Fruit fly (Drosophila melanogaster) whole organism, embryonic: ENCODE measurements around the gene CG42536.

Experiments
- CG10431 ChIP-seq: fragments of 200-800 bp; sonication (Bioruptor generic); optimal IDR thresholded peaks from 3 replicates; lab custom pipeline; 2018; ENCODE audit warnings: missing biosample characterization, mild to moderate bottlenecking, missing genetic modification characterization
- CG10979 ChIP-seq: fragments of 200-800 bp; sonication (Bioruptor generic); optimal IDR thresholded peaks from 2 replicates; lab custom pipeline; 2018; ENCODE audit warnings: missing biosample characterization, mild to moderate bottlenecking, missing genetic modification characterization, moderate library complexity
- CG12744 ChIP-seq: fragments of 200-800 bp; sonication (Bioruptor generic); optimal IDR thresholded peaks from 2 replicates; lab custom pipeline; 2016; ENCODE audit warnings: missing biosample characterization, missing genetic modification characterization
- CG13624 ChIP-seq: fragments of 200-800 bp; sonication (Bioruptor generic); optimal IDR thresholded peaks from 2 replicates; lab custom pipeline; 2016; ENCODE audit warnings: missing biosample characterization, missing genetic modification characterization
- CG14667 ChIP-seq: fragments of 200-800 bp; sonication (Bioruptor generic); IDR thresholded peaks from 2 replicates; pipeline ENCODE4 v1.3.6; 2022; ENCODE audit warnings: missing biosample characterization, missing genetic modification characterization
- CG15696 ChIP-seq: fragments of 200-800 bp; sonication (Bioruptor generic); optimal IDR thresholded peaks from 2 replicates; lab custom pipeline; 2019; ENCODE audit warnings: missing biosample characterization, mild to moderate bottlenecking, missing genetic modification characterization, moderate library complexity
- CG17359 ChIP-seq: fragments of 200-800 bp; sonication (Bioruptor generic); optimal IDR thresholded peaks from 3 replicates; lab custom pipeline; 2018; ENCODE audit warnings: missing biosample characterization, mild to moderate bottlenecking, missing genetic modification characterization, moderate library complexity
- CG17361 ChIP-seq: fragments of 200-800 bp; sonication (Bioruptor generic); IDR thresholded peaks from 3 replicates; pipeline ENCODE4 v1.3.6; 2022; ENCODE audit warnings: missing biosample characterization, missing genetic modification characterization
- CG2202 ChIP-seq: fragments of 200-800 bp; sonication (Bioruptor generic); optimal IDR thresholded peaks from 2 replicates; lab custom pipeline; 2018; ENCODE audit warnings: missing biosample characterization, mild to moderate bottlenecking, missing genetic modification characterization
- CG3281 ChIP-seq: fragments of 200-800 bp; sonication (Bioruptor generic); optimal IDR thresholded peaks from 3 replicates; lab custom pipeline; 2017; ENCODE audit warnings: missing biosample characterization, mild to moderate bottlenecking, missing genetic modification characterization
- CG33213 ChIP-seq: fragments of 200-800 bp; sonication (Bioruptor generic); optimal IDR thresholded peaks from 3 replicates; lab custom pipeline; 2016; ENCODE audit warnings: missing biosample characterization, missing genetic modification characterization
- CG3995 ChIP-seq: fragments of 200-800 bp; sonication (Bioruptor generic); optimal IDR thresholded peaks from 3 replicates; lab custom pipeline; 2016; ENCODE audit warnings: missing biosample characterization, missing genetic modification characterization
- CG7963 ChIP-seq: fragments of 200-800 bp; sonication (Bioruptor generic); IDR thresholded peaks from 3 replicates; pipeline ENCODE4 v1.3.6; 2022; ENCODE audit warnings: missing biosample characterization, missing genetic modification characterization; ENCODE audit not compliant: partially characterized antibody
- CG8924 ChIP-seq: fragments of 200-800 bp; optimal IDR thresholded peaks from 3 replicates; lab custom pipeline; 2019; ENCODE audit warnings: missing biosample characterization, mild to moderate bottlenecking, missing genetic modification characterization, moderate library complexity
- CHES-1-like ChIP-seq: fragments of 200-800 bp; sonication (Bioruptor generic); optimal IDR thresholded peaks from 2 replicates; lab custom pipeline; 2016; ENCODE audit warnings: missing biosample characterization, missing genetic modification characterization
- CTCF ChIP-seq: fragments of 200-800 bp; sonication (Bioruptor generic); optimal IDR thresholded peaks from 2 replicates; lab custom pipeline; 2017; ENCODE audit warnings: missing biosample characterization, mild to moderate bottlenecking, missing genetic modification characterization, moderate library complexity
- CkIIα-i1 ChIP-seq: fragments of 200-800 bp; sonication (Bioruptor generic); IDR thresholded peaks from 2 replicates; pipeline ENCODE4 v1.3.6; 2022; ENCODE audit warnings: missing biosample characterization, missing genetic modification characterization
- D19A ChIP-seq: fragments of 200-800 bp; optimal IDR thresholded peaks from 3 replicates; lab custom pipeline; 2019; ENCODE audit warnings: missing biosample characterization, mild to moderate bottlenecking, missing genetic modification characterization, moderate library complexity
- Dad ChIP-seq: fragments of 200-800 bp; sonication (Bioruptor generic); optimal IDR thresholded peaks from 3 replicates; lab custom pipeline; 2016; ENCODE audit warnings: missing biosample characterization, missing genetic modification characterization
- Hr3 ChIP-seq: fragments of 200-800 bp; sonication (Bioruptor generic); optimal IDR thresholded peaks from 3 replicates; lab custom pipeline; 2016; ENCODE audit warnings: missing biosample characterization, missing genetic modification characterization
- Med ChIP-seq: fragments of 200-800 bp; sonication (Bioruptor generic); peaks from one replicate; lab custom pipeline; 2016; ENCODE audit warnings: missing biosample characterization, missing genetic modification characterization, mild to moderate bottlenecking, inconsistent platforms, moderate library complexity
- Nf-YA ChIP-seq: fragments of 200-800 bp; sonication (Bioruptor generic); IDR thresholded peaks from 2 replicates; pipeline ENCODE4 v1.3.6; 2022; ENCODE audit warnings: missing biosample characterization, missing genetic modification characterization
- TFAM ChIP-seq: fragments of 200-800 bp; sonication (Bioruptor generic); optimal IDR thresholded peaks from 2 replicates; lab custom pipeline; 2017; ENCODE audit warnings: missing biosample characterization, missing genetic modification characterization, inconsistent platforms
- abd-A ChIP-seq: fragments of 200-800 bp; sonication (Bioruptor generic); optimal IDR thresholded peaks from 3 replicates; lab custom pipeline; 2019; ENCODE audit warnings: missing biosample characterization, mild to moderate bottlenecking, missing genetic modification characterization, moderate library complexity
- ac ChIP-seq: fragments of 200-800 bp; sonication (Bioruptor generic); optimal IDR thresholded peaks from 3 replicates; lab custom pipeline; 2017; ENCODE audit warnings: missing biosample characterization, mild to moderate bottlenecking, missing genetic modification characterization
- cg ChIP-seq: fragments of 200-800 bp; sonication (Bioruptor generic); optimal IDR thresholded peaks from 3 replicates; lab custom pipeline; 2019; ENCODE audit warnings: missing biosample characterization, mild to moderate bottlenecking, missing genetic modification characterization, moderate library complexity
- croc ChIP-seq: fragments of 200-800 bp; sonication (Bioruptor generic); conservative IDR thresholded peaks from 3 replicates; pipeline ENCODE4 v1.3.6; 2022; ENCODE audit warnings: missing biosample characterization, missing genetic modification characterization
- da ChIP-seq: fragments of 200-800 bp; sonication (Bioruptor generic); optimal IDR thresholded peaks from 2 replicates; lab custom pipeline; 2016; ENCODE audit warnings: missing biosample characterization, missing genetic modification characterization
- dmrt99B ChIP-seq: fragments of 200-800 bp; sonication (Bioruptor generic); optimal IDR thresholded peaks from 2 replicates; lab custom pipeline; 2018; ENCODE audit warnings: missing biosample characterization, mild to moderate bottlenecking, missing genetic modification characterization, moderate library complexity
- eyg ChIP-seq: fragments of 200-800 bp; sonication (Bioruptor generic); optimal IDR thresholded peaks from 3 replicates; lab custom pipeline; 2016; ENCODE audit warnings: missing biosample characterization, missing genetic modification characterization
- gem ChIP-seq: fragments of 200-800 bp; sonication (Bioruptor generic); optimal IDR thresholded peaks from 2 replicates; lab custom pipeline; 2019; ENCODE audit warnings: missing biosample characterization, mild to moderate bottlenecking, missing genetic modification characterization, moderate library complexity
- gsb-n ChIP-seq: fragments of 200-800 bp; sonication (Bioruptor generic); optimal IDR thresholded peaks from 3 replicates; lab custom pipeline; 2018; ENCODE audit warnings: missing biosample characterization, mild to moderate bottlenecking, missing genetic modification characterization
- ham ChIP-seq: fragments of 200-800 bp; sonication (Bioruptor generic); IDR thresholded peaks from 2 replicates; pipeline ENCODE4 v1.3.6; 2022; ENCODE audit warnings: missing biosample characterization, missing genetic modification characterization
- kah ChIP-seq: fragments of 200-800 bp; sonication (Bioruptor generic); optimal IDR thresholded peaks from 2 replicates; lab custom pipeline; 2018; ENCODE audit warnings: missing biosample characterization, mild to moderate bottlenecking, missing genetic modification characterization
- luna ChIP-seq: fragments of 200-800 bp; sonication (Bioruptor generic); optimal IDR thresholded peaks from 2 replicates; lab custom pipeline; 2016; ENCODE audit warnings: missing biosample characterization, missing genetic modification characterization
- nau ChIP-seq: fragments of 200-800 bp; sonication (Bioruptor generic); optimal IDR thresholded peaks from 3 replicates; lab custom pipeline; 2017; ENCODE audit warnings: missing biosample characterization, mild to moderate bottlenecking, missing genetic modification characterization, missing genetic modification reagents
- onecut ChIP-seq: fragments of 200-800 bp; sonication (Bioruptor generic); IDR thresholded peaks from 2 replicates; pipeline ENCODE4 v1.3.6; 2022; ENCODE audit warnings: missing biosample characterization, missing genetic modification characterization
- p53 ChIP-seq: fragments of 200-800 bp; sonication (Bioruptor generic); optimal IDR thresholded peaks from 2 replicates; lab custom pipeline; 2016; ENCODE audit warnings: missing biosample characterization, missing genetic modification characterization
- pb ChIP-seq: fragments of 200-800 bp; sonication (Bioruptor generic); optimal IDR thresholded peaks from 3 replicates; lab custom pipeline; 2016; ENCODE audit warnings: missing biosample characterization, missing genetic modification characterization
- ranshi ChIP-seq: fragments of 200-800 bp; sonication (Bioruptor generic); IDR thresholded peaks from 2 replicates; pipeline ENCODE4 v1.3.6; 2022; ENCODE audit warnings: missing biosample characterization, missing genetic modification characterization
- sens ChIP-seq: fragments of 200-800 bp; sonication (Bioruptor generic); peaks from one replicate; lab custom pipeline; 2016; ENCODE audit warnings: missing biosample characterization, missing genetic modification characterization
- sna ChIP-seq: fragments of 200-800 bp; sonication (Bioruptor generic); IDR thresholded peaks from 2 replicates; pipeline ENCODE4 v1.3.6; 2022; ENCODE audit warnings: missing biosample characterization, missing genetic modification characterization; ENCODE audit not compliant: partially characterized antibody
- so ChIP-seq: fragments of 200-800 bp; sonication (Bioruptor generic); IDR thresholded peaks from 3 replicates; pipeline ENCODE4 v1.3.6; 2022; ENCODE audit warnings: missing biosample characterization, missing genetic modification characterization
- sug ChIP-seq: fragments of 200-800 bp; optimal IDR thresholded peaks from 2 replicates; lab custom pipeline; 2019; ENCODE audit warnings: missing biosample characterization, mild to moderate bottlenecking, missing genetic modification characterization, moderate library complexity
- vnd ChIP-seq: fragments of 200-800 bp; sonication (Bioruptor generic); IDR thresholded peaks from 3 replicates; pipeline ENCODE4 v1.3.6; 2022; ENCODE audit warnings: missing biosample characterization, missing genetic modification characterization; ENCODE audit not compliant: partially characterized antibody
- zfh1 ChIP-seq: fragments of 200-800 bp; sonication (Bioruptor generic); IDR thresholded peaks from 3 replicates; pipeline ENCODE4 v1.3.6; 2022; ENCODE audit warnings: missing biosample characterization, missing genetic modification characterization

CG42536 gene

dm6 chr3L:10659993-10660743 lies 30.3 kb upstream of the CG42536 start (continued):
- TF ChIP-seq TFAM = no peak
- TF ChIP-seq CG10979 = peak; percentile 48
- TF ChIP-seq Hr3 (GFP tag; lab: Kevin White, UChicago) = no peak
- TF ChIP-seq onecut (GFP tag; lab: Robert Waterston, UW) = no peak
- peak; percentile 18 for TF ChIP-seq dmrt99B (tag; lab: Kevin White, UChicago)
- no peak for TF ChIP-seq ham
- TF ChIP-seq abd-A = no peak
- TF ChIP-seq p53 (GFP tag; lab: Kevin White, UChicago) = no peak
- no peak for TF ChIP-seq CG15696 (tag; lab: Kevin White, UChicago)

- no peak for TF ChIP-seq CG10431 (GFP tag; lab: Kevin White, UChicago)
- TF ChIP-seq CG3995 (GFP tag; lab: Kevin White, UChicago) = no peak
- TF ChIP-seq D19A (tag; lab: Kevin White, UChicago) = no peak
- TF ChIP-seq Med (GFP tag; lab: Kevin White, UChicago) = peak; percentile 29
- TF ChIP-seq sna (GFP tag; lab: Robert Waterston, UW) = no peak
- TF ChIP-seq CG17359 (tag; lab: Kevin White, UChicago) = no peak
- TF ChIP-seq pb (GFP tag; lab: Kevin White, UChicago) = no peak
- no peak for TF ChIP-seq CG2202 (tag; lab: Kevin White, UChicago)
- TF ChIP-seq luna (GFP tag; lab: Kevin White, UChicago) = no peak
- no peak for TF ChIP-seq so
- no peak for TF ChIP-seq CkIIα-i1 (GFP tag; lab: Robert Waterston, UW)
- no peak for TF ChIP-seq CG33213 (GFP tag; lab: Kevin White, UChicago)
- no peak for TF ChIP-seq CTCF
- no peak for TF ChIP-seq CG8924 (tag; lab: Kevin White, UChicago)
- no peak for TF ChIP-seq CG12744 (GFP tag; lab: Kevin White, UChicago)
- no peak for TF ChIP-seq gsb-n (tag; lab: Kevin White, UChicago)
- no peak for TF ChIP-seq kah
- no peak for TF ChIP-seq eyg (GFP tag; lab: Kevin White, UChicago)
- TF ChIP-seq nau (GFP tag; lab: Kevin White, UChicago) = peak; percentile 57
- TF ChIP-seq ac (GFP tag; lab: Kevin White, UChicago) = peak; percentile 91
- TF ChIP-seq CG13624 (GFP tag; lab: Kevin White, UChicago) = no peak
- TF ChIP-seq Nf-YA (GFP tag; lab: Robert Waterston, UW) = 0 out of 2 replicates have a peak, but pooled peaks have one; percentile 11
- no peak for TF ChIP-seq CG14667 (GFP tag; lab: Robert Waterston, UW)
- TF ChIP-seq croc (GFP tag; lab: Robert Waterston, UW) = no peak
- peak; percentile 19 for TF ChIP-seq sens
- peak; percentile 1 for TF ChIP-seq da (GFP tag; lab: Kevin White, UChicago)
- TF ChIP-seq vnd (GFP tag; lab: Robert Waterston, UW) = no peak
- no peak for TF ChIP-seq Dad (GFP tag; lab: Kevin White, UChicago)
- no peak for TF ChIP-seq CG7963 (GFP tag; lab: Robert Waterston, UW)
- peak; percentile 11 for TF ChIP-seq cg (GFP tag; lab: Kevin White, UChicago)
- TF ChIP-seq CHES-1-like (GFP tag; lab: Kevin White, UChicago) = no peak
- TF ChIP-seq sug = no peak
- TF ChIP-seq gem (tag; lab: Kevin White, UChicago) = no peak
- TF ChIP-seq CG3281 (GFP tag; lab: Kevin White, UChicago) = no peak
- TF ChIP-seq CG15696 (tag; lab: Kevin White, UChicago) = no peak
- TF ChIP-seq zfh1 = peak; percentile 5; the same call in 1 of the 3 replicates
- TF ChIP-seq CG17361 (GFP tag; lab: Robert Waterston, UW) = 0 out of 3 replicates have a peak, but pooled peaks have one; percentile 7
- TF ChIP-seq ranshi (GFP tag; lab: Robert Waterston, UW) = 0 out of 2 replicates have a peak, but pooled peaks have one; percentile 10
- TF ChIP-seq, all 482 proteins: peak for 10
These were observed 29.7 kb upstream of the CG42536 start for dm6 chr3L:10659524-10659923.
